Worm (Caenorhabditis elegans): Measurements from ENCODE around the gene ZC190.6.

DNA sequence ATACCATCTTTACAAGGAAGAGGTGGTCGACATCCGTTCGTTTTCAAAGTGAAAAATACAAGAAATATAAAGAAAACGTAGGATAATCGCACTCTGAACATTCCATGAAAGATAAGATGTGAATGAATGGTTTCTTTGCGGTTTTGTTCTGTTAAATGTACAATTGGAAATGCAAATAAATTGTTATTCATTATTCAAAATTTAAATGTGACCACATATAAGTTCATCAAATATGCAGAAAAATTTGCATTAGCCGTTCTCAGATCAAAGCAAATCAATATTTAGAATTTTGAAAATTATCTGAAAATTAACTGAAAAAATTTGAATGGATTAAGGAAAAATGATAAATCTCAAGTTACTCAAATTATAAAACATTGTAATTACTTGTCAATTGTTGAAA is 34.8 kb upstream of the ZC190.6 start, which contains the start of gene ZC178.2:
- no peak for TF ChIP-seq lin-15B (tag; optimal IDR thresholded peaks at IDR 0.05)
- no peak for TF ChIP-seq ceh-82 (tag; optimal IDR thresholded peaks at IDR 0.05)
- TF ChIP-seq unc-86 (tag; optimal IDR thresholded peaks at IDR 0.05) = no peak
- TF ChIP-seq egl-27 (tag; optimal IDR thresholded peaks at IDR 0.05) = no peak
- TF ChIP-seq unc-62 (GFP tag; optimal IDR thresholded peaks at IDR 0.05) = no peak
